Worm (Caenorhabditis elegans): Measurements from ENCODE around the gene irld-65.

The irld-65 gene

DNA sequence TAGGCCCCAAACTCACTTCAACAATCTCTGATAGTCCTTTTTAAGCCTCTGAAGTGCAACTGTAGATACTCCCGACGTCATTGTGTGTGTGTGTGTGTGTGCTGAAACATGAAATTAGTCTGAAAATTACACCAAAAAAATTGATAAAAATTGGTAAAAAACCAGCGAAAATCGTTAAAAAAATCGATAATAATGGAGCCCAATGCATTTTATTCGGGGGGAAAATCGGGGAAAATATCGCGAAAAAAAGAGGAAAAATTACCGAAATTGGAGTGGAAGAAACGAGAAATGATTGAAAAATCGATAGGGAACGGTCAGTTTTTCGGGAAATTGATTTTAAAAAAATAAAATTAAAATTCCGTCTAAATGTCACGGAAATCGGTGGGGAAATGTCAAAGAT is 37.5 kb downstream of the irld-65 start, which contains the start of gene ubc-26 (continued):
- TF ChIP-seq dmd-9 (GFP tag; IDR thresholded peaks at IDR 0.05) = no peak

ce11 chrII:2894295-2894694 is 43.5 kb downstream of the irld-65 start, which contains the start of gene sqv-2:
sqv-2 (minus strand) TSS chrII:2894395.
- TF ChIP-seq hmg-1.1 (GFP tag; IDR thresholded peaks at IDR 0.05) (no peak), tra-1 (GFP tag; IDR thresholded peaks at IDR 0.05) (no peak), cey-2 (tag; optimal IDR thresholded peaks at IDR 0.05; ENCODE audit: borderline replicate concordance, insufficient read depth) (no peak), nhr-237 (tag; optimal IDR thresholded peaks at IDR 0.05) (no peak), lin-1 (GFP tag; IDR thresholded peaks at IDR 0.05) (no peak), nhr-102 (tag; optimal IDR thresholded peaks at IDR 0.05) (no peak), ces-1 (GFP tag; optimal IDR thresholded peaks at IDR 0.05) (no peak)

- TF ChIP-seq jun-1 (tag; optimal IDR thresholded peaks at IDR 0.05) = peak; percentile 68
- TF ChIP-seq unc-62 (GFP tag; optimal IDR thresholded peaks at IDR 0.05 in 1 of 2) = no peak
- TF ChIP-seq unc-62 (tag; optimal IDR thresholded peaks at IDR 0.05) = no peak
- TF ChIP-seq dmd-6 (GFP tag; IDR thresholded peaks at IDR 0.05) = peak; percentile 85
- TF ChIP-seq mep-1 (tag; optimal IDR thresholded peaks at IDR 0.05) = peak; percentile 80
- TF ChIP-seq Y75B8A.6 (GFP tag; IDR thresholded peaks at IDR 0.05) = 0 out of 2 replicates have a peak, but pooled peaks have one; percentile 24
- TF ChIP-seq mxl-3 (GFP tag; optimal IDR thresholded peaks at IDR 0.05) = peak; percentile 72
- TF ChIP-seq spr-1 (tag; optimal IDR thresholded peaks at IDR 0.05) = peak; percentile 64
- peak in 1 of 2 experiments; percentile 36 for TF ChIP-seq daf-16 (GFP tag; optimal IDR thresholded peaks at IDR 0.05)
- TF ChIP-seq daf-16 (tag; optimal IDR thresholded peaks at IDR 0.05) = no peak
- TF ChIP-seq ceh-44 (GFP tag; IDR thresholded peaks at IDR 0.05) = peak; percentile 87
- no peak for TF ChIP-seq gei-8 (GFP tag; optimal IDR thresholded peaks at IDR 0.05)
- no peak for TF ChIP-seq snpc-4 (tag; optimal IDR thresholded peaks at IDR 0.05)
- TF ChIP-seq dmd-9 (GFP tag; IDR thresholded peaks at IDR 0.05) = peak; percentile 97
- TF ChIP-seq Y48G9A.11 (GFP tag; IDR thresholded peaks at IDR 0.05) = peak; percentile 90
- TF ChIP-seq nhr-28 (tag; optimal IDR thresholded peaks at IDR 0.05) = peak; percentile 44
- no peak for TF ChIP-seq pqm-1 (tag; optimal IDR thresholded peaks at IDR 0.05)
- peak; percentile 26 for TF ChIP-seq zfp-2 (tag; optimal IDR thresholded peaks at IDR 0.05)
- peak; percentile 53 for TF ChIP-seq nhr-77 (tag; optimal IDR thresholded peaks at IDR 0.05)
- peak; percentile 94 for TF ChIP-seq aha-1 (tag)
- peak; percentile 75 for TF ChIP-seq nhr-102 (tag; optimal IDR thresholded peaks at IDR 0.05)
- TF ChIP-seq Y105C5A.15 (GFP tag; IDR thresholded peaks at IDR 0.05) = 0 out of 2 replicates have a peak, but pooled peaks have one; percentile 20
- TF ChIP-seq madf-9 (GFP tag; conservative IDR thresholded peaks at IDR 0.05) = peak; percentile 88
- peak; percentile 51 for TF ChIP-seq hlh-30 (tag; optimal IDR thresholded peaks at IDR 0.05; ENCODE audit: insufficient read depth)
- peak; percentile 67 to 85; a peak in 2 of 4 replicates for TF ChIP-seq madf-5 (GFP tag; IDR thresholded peaks at IDR 0.05)
- TF ChIP-seq nhr-25 (tag; optimal IDR thresholded peaks at IDR 0.05; ENCODE audit: borderline replicate concordance, insufficient read depth) = peak; percentile 59
- peak; percentile 92 for TF ChIP-seq unc-130 (GFP tag; optimal IDR thresholded peaks at IDR 0.05)
- no peak for TF ChIP-seq nhr-48 (tag; optimal IDR thresholded peaks at IDR 0.05)
- TF ChIP-seq arid-1 (GFP tag; conservative IDR thresholded peaks at IDR 0.05) = 0 out of 2 replicates have a peak, but pooled peaks have one; percentile 41
- TF ChIP-seq set-16 (GFP tag; IDR thresholded peaks at IDR 0.05) = peak; percentile 18; the same call in 1 of the 2 replicates
- no peak for TF ChIP-seq lir-3 (tag; optimal IDR thresholded peaks at IDR 0.05)
- no peak for TF ChIP-seq F44E2.7 (GFP tag; IDR thresholded peaks at IDR 0.05)
- TF ChIP-seq tra-1 (GFP tag; IDR thresholded peaks at IDR 0.05) = peak; percentile 82
- TF ChIP-seq dve-1 (tag; optimal IDR thresholded peaks at IDR 0.05; ENCODE audit: insufficient read depth) = peak; percentile 78
- TF ChIP-seq nhr-6 (tag; optimal IDR thresholded peaks at IDR 0.05) = peak; percentile 55
- TF ChIP-seq lim-7 (GFP tag; IDR thresholded peaks at IDR 0.05) = no peak
- TF ChIP-seq ceh-82 (tag; optimal IDR thresholded peaks at IDR 0.05) = no peak
- TF ChIP-seq tag-97 (GFP tag; IDR thresholded peaks at IDR 0.05) = peak; percentile 87; the same call in 1 of the 2 replicates
- TF ChIP-seq rbr-2 (tag; optimal IDR thresholded peaks at IDR 0.05) = peak; percentile 81
- peak; percentile 83 for TF ChIP-seq lin-13 (GFP tag; optimal IDR thresholded peaks at IDR 0.05)
- TF ChIP-seq sdz-12 (GFP tag; optimal IDR thresholded peaks at IDR 0.05) = peak; percentile 90
Measured at ce11 chrII:2888957-2889630, 48.7 kb downstream of the irld-65 start, which contains the start of gene pinn-1. pinn-1 (minus strand) TSS chrII:2889007.
